Worm (Caenorhabditis elegans) whole organism, L2 larva: ENCODE measurements around the gene Y43B11AR.1.
A peak's percentile ranks its signal among the peaks of the same experiment; 100 is the strongest.

ENCODE experiments used
- C34F6.9 ChIP-seq: fragments of 150-350 bp; optimal IDR thresholded peaks from 2 replicates; lab custom pipeline; 2014; ENCODE audit warnings: missing biosample characterization, missing genetic modification characterization
- F13H6.1 ChIP-seq: sonication (generic microtip); optimal IDR thresholded peaks from 2 replicates; lab custom pipeline; 2016; ENCODE audit warnings: missing genetic modification characterization, missing compliant biosample characterization
- R02D3.7 ChIP-seq: fragments of 150-350 bp; optimal IDR thresholded peaks from 2 replicates; lab custom pipeline; 2014; ENCODE audit warnings: missing biosample characterization, missing genetic modification characterization
- Y55F3AM.14 ChIP-seq: fragments of 200-800 bp; sonication (Bioruptor generic); optimal IDR thresholded peaks from 2 replicates; lab custom pipeline; 2018; ENCODE audit warnings: mild to moderate bottlenecking, missing genetic modification characterization, missing compliant biosample characterization
- ZK546.5 ChIP-seq: sonication (generic microtip); optimal IDR thresholded peaks from 2 replicates; lab custom pipeline; 2017; ENCODE audit warnings: missing biosample characterization, missing genetic modification characterization
- alr-1 ChIP-seq: fragments of 150-350 bp; optimal IDR thresholded peaks from 2 replicates; lab custom pipeline; 2014; ENCODE audit warnings: missing biosample characterization, missing genetic modification characterization
- aly-2 ChIP-seq: fragments of 150-350 bp; optimal IDR thresholded peaks from 2 replicates; lab custom pipeline; 2014; ENCODE audit warnings: missing biosample characterization, missing genetic modification characterization
- ama-1 ChIP-seq: fragments of 150-350 bp; optimal IDR thresholded peaks from 2 replicates; lab custom pipeline; 2018; ENCODE audit warnings: inconsistent platforms
- blmp-1 ChIP-seq: sonication (generic microtip); optimal IDR thresholded peaks from 2 replicates; lab custom pipeline; 2017; ENCODE audit warnings: missing genetic modification characterization, mild to moderate bottlenecking, missing compliant biosample characterization, antibody characterized with exemption, moderate library complexity; ENCODE audit not compliant: insufficient read depth
- ceh-16 ChIP-seq: fragments of 150-350 bp; optimal IDR thresholded peaks from 2 replicates; lab custom pipeline; 2014; ENCODE audit warnings: missing biosample characterization, missing genetic modification characterization
- ceh-82 ChIP-seq: fragments of 150-350 bp; optimal IDR thresholded peaks from 2 replicates; lab custom pipeline; 2014; ENCODE audit warnings: missing biosample characterization, missing genetic modification characterization
- crh-2 ChIP-seq: sonication (generic microtip); optimal IDR thresholded peaks from 2 replicates; lab custom pipeline; 2017; ENCODE audit warnings: missing biosample characterization, missing genetic modification characterization
- dmd-4 ChIP-seq: sonication (generic microtip); optimal IDR thresholded peaks from 2 replicates; lab custom pipeline; 2017; ENCODE audit warnings: missing biosample characterization, missing genetic modification characterization
- egl-27 ChIP-seq: sonication (generic microtip); optimal IDR thresholded peaks from 3 replicates; lab custom pipeline; 2017; ENCODE audit warnings: missing biosample characterization, missing genetic modification reagents, missing genetic modification characterization
- elt-1 ChIP-seq: fragments of 150-350 bp; optimal IDR thresholded peaks from 2 replicates; lab custom pipeline; 2014; ENCODE audit warnings: missing biosample characterization, missing genetic modification characterization
- elt-3 ChIP-seq: sonication (generic microtip); optimal IDR thresholded peaks from 2 replicates; lab custom pipeline; 2017; ENCODE audit warnings: missing biosample characterization, missing genetic modification characterization
- fos-1 ChIP-seq: fragments of 150-350 bp; optimal IDR thresholded peaks from 2 replicates; lab custom pipeline; 2014; ENCODE audit warnings: missing biosample characterization, missing genetic modification characterization
- gmeb-1 ChIP-seq: fragments of 150-350 bp; optimal IDR thresholded peaks from 2 replicates; lab custom pipeline; 2014; ENCODE audit warnings: missing biosample characterization, missing genetic modification characterization
- lin-11 ChIP-seq: fragments of 150-350 bp; sonication (generic microtip); optimal IDR thresholded peaks from 2 replicates; lab custom pipeline; 2014; ENCODE audit warnings: missing biosample characterization, missing genetic modification characterization, inconsistent platforms, mixed read lengths
- lin-13 ChIP-seq: fragments of 150-350 bp; optimal IDR thresholded peaks from 2 replicates; lab custom pipeline; 2014; ENCODE audit warnings: missing biosample characterization, missing genetic modification reagents, missing genetic modification characterization
- lin-39 ChIP-seq: fragments of 150-350 bp; optimal IDR thresholded peaks from 2 replicates; lab custom pipeline; 2014; ENCODE audit warnings: missing biosample characterization, missing genetic modification reagents, missing genetic modification characterization
- lsy-2 ChIP-seq, 2 experiments: fragments of 150-350 bp in 1 of 2; sonication (generic microtip) in 1 of 2; optimal IDR thresholded peaks; 2 replicates each; lab custom pipeline; 2014 to 2017; ENCODE audit warnings: missing biosample characterization in 2 of 2, missing genetic modification characterization in 2 of 2
- mab-5 ChIP-seq: fragments of 150-350 bp; optimal IDR thresholded peaks from 2 replicates; lab custom pipeline; 2014; ENCODE audit warnings: missing biosample characterization, missing genetic modification characterization
- mbf-1 ChIP-seq: sonication (generic microtip); optimal IDR thresholded peaks from 2 replicates; lab custom pipeline; 2017; ENCODE audit warnings: missing biosample characterization, missing genetic modification characterization
- mdl-1 ChIP-seq, 2 experiments: fragments of 150-350 bp in 1 of 2; sonication (generic microtip) in 1 of 2; optimal IDR thresholded peaks; 2 replicates each; lab custom pipeline; 2017; ENCODE audit warnings: missing biosample characterization in 2 of 2, missing genetic modification characterization in 2 of 2
- nhr-10 ChIP-seq: sonication (generic microtip); optimal IDR thresholded peaks from 2 replicates; lab custom pipeline; 2017; ENCODE audit warnings: missing biosample characterization, missing genetic modification characterization
- nhr-11 ChIP-seq: fragments of 150-350 bp; optimal IDR thresholded peaks from 2 replicates; lab custom pipeline; 2014; ENCODE audit warnings: missing biosample characterization, missing genetic modification characterization
- nhr-12 ChIP-seq: fragments of 150-350 bp; optimal IDR thresholded peaks from 2 replicates; lab custom pipeline; 2014; ENCODE audit warnings: missing biosample characterization, missing genetic modification characterization
- nhr-129 ChIP-seq: fragments of 150-350 bp; optimal IDR thresholded peaks from 2 replicates; lab custom pipeline; 2014; ENCODE audit warnings: missing biosample characterization, missing genetic modification characterization
- nhr-21 ChIP-seq: fragments of 150-350 bp; optimal IDR thresholded peaks from 2 replicates; lab custom pipeline; 2014; ENCODE audit warnings: missing biosample characterization, missing genetic modification characterization
- nhr-23 ChIP-seq: fragments of 150-350 bp; optimal IDR thresholded peaks from 2 replicates; lab custom pipeline; 2014; ENCODE audit warnings: missing biosample characterization, missing genetic modification reagents, missing genetic modification characterization
- nhr-237 ChIP-seq: fragments of 150-350 bp; optimal IDR thresholded peaks from 2 replicates; lab custom pipeline; 2014; ENCODE audit warnings: missing biosample characterization, missing genetic modification characterization
- nhr-25 ChIP-seq: fragments of 150-350 bp; sonication (generic microtip); optimal IDR thresholded peaks from 3 replicates; lab custom pipeline; 2014; ENCODE audit warnings: missing biosample characterization, missing genetic modification characterization
- nhr-6 ChIP-seq: fragments of 150-350 bp; optimal IDR thresholded peaks from 2 replicates; lab custom pipeline; 2014; ENCODE audit warnings: missing biosample characterization, missing genetic modification characterization
- nhr-77 ChIP-seq: fragments of 150-350 bp; optimal IDR thresholded peaks from 2 replicates; lab custom pipeline; 2014; ENCODE audit warnings: missing biosample characterization, missing genetic modification characterization
- peb-1 ChIP-seq: fragments of 150-350 bp; optimal IDR thresholded peaks from 2 replicates; lab custom pipeline; 2014; ENCODE audit warnings: missing biosample characterization, missing genetic modification characterization
- sem-4 ChIP-seq: fragments of 150-350 bp; optimal IDR thresholded peaks from 2 replicates; lab custom pipeline; 2014; ENCODE audit warnings: missing biosample characterization, missing genetic modification reagents, missing genetic modification characterization
- skn-1 ChIP-seq: sonication (generic microtip); optimal IDR thresholded peaks from 2 replicates; lab custom pipeline; 2017; ENCODE audit warnings: missing biosample characterization, missing genetic modification characterization
- sma-3 ChIP-seq: sonication (generic microtip); optimal IDR thresholded peaks from 2 replicates; lab custom pipeline; 2016; ENCODE audit warnings: missing genetic modification reagents, missing genetic modification characterization, missing compliant biosample characterization
- sma-9 ChIP-seq, 2 experiments: fragments of 150-350 bp in 1 of 2; sonication (generic microtip) in 1 of 2; optimal IDR thresholded peaks; 2 replicates each; lab custom pipeline; 2014 to 2016; ENCODE audit warnings: missing genetic modification characterization in 2 of 2, mild to moderate bottlenecking in 1 of 2, missing biosample characterization in 1 of 2, missing compliant biosample characterization in 1 of 2, missing genetic modification reagents in 1 of 2, moderate library complexity in 1 of 2
- snpc-4 ChIP-seq: fragments of 150-350 bp; optimal IDR thresholded peaks from 2 replicates; lab custom pipeline; 2014; ENCODE audit warnings: missing biosample characterization, missing genetic modification characterization
- unc-39 ChIP-seq: fragments of 150-350 bp; optimal IDR thresholded peaks from 2 replicates; lab custom pipeline; 2014; ENCODE audit warnings: missing biosample characterization, missing genetic modification characterization
- unc-55 ChIP-seq: fragments of 150-350 bp; sonication (generic microtip); optimal IDR thresholded peaks from 3 replicates; lab custom pipeline; 2014; ENCODE audit warnings: missing biosample characterization, missing genetic modification reagents, missing genetic modification characterization
- unc-62 ChIP-seq: fragments of 150-350 bp; optimal IDR thresholded peaks from 2 replicates; lab custom pipeline; 2014; ENCODE audit warnings: missing biosample characterization, missing genetic modification reagents, missing genetic modification characterization
- zag-1 ChIP-seq: fragments of 150-350 bp; optimal IDR thresholded peaks from 2 replicates; lab custom pipeline; 2014; ENCODE audit warnings: missing biosample characterization, missing genetic modification characterization
- ztf-1 ChIP-seq: fragments of 200-800 bp; sonication (Bioruptor generic); conservative IDR thresholded peaks from 2 replicates; pipeline ENCODE4 v1.3.6; 2022; ENCODE audit warnings: missing genetic modification characterization, missing compliant biosample characterization
- ztf-11 ChIP-seq: sonication (generic microtip); optimal IDR thresholded peaks from 2 replicates; lab custom pipeline; 2017; ENCODE audit warnings: missing biosample characterization, missing genetic modification characterization
- ztf-4 ChIP-seq: fragments of 150-350 bp; optimal IDR thresholded peaks from 2 replicates; lab custom pipeline; 2014; ENCODE audit warnings: missing biosample characterization, missing genetic modification characterization

The Y43B11AR.1 gene

ce11 chrIV:7047762-7048178, 33.5 kb upstream of the Y43B11AR.1 start:
- TF ChIP-seq nhr-237 (tag; lab: Kevin White, UChicago): no peak
- peak; percentile 24 for TF ChIP-seq Y55F3AM.14 (GFP tag; lab: Kevin White, UChicago)
- no peak for TF ChIP-seq ztf-1 (GFP tag; lab: Robert Waterston, UW)
- no peak for TF ChIP-seq alr-1
- TF ChIP-seq fos-1 (tag; lab: Kevin White, UChicago): peak; percentile 87
- TF ChIP-seq crh-2: peak; percentile 86
- TF ChIP-seq peb-1 (tag; lab: Kevin White, UChicago): no peak
- TF ChIP-seq aly-2: no peak
- no peak for TF ChIP-seq nhr-77 (tag; lab: Kevin White, UChicago)
- peak; percentile 84 for TF ChIP-seq sma-3 (GFP tag; lab: Kevin White, UChicago)
- no peak for TF ChIP-seq lin-11 (tag; lab: Kevin White, UChicago)
- no peak for TF ChIP-seq lin-39 (tag; lab: Kevin White, UChicago)
- TF ChIP-seq unc-62 (GFP tag; lab: Kevin White, UChicago): no peak
- TF ChIP-seq dmd-4: no peak
- peak; percentile 54 for TF ChIP-seq ztf-4
- TF ChIP-seq ceh-82 (tag; lab: Kevin White, UChicago): no peak
- no peak for TF ChIP-seq R02D3.7 (tag; lab: Kevin White, UChicago)
- TF ChIP-seq ama-1 (lab: Kevin White, UChicago): peak; percentile 28
- TF ChIP-seq egl-27: peak; percentile 5
- TF ChIP-seq nhr-11 (tag; lab: Kevin White, UChicago): peak; percentile 13
- TF ChIP-seq ztf-11: no peak
- TF ChIP-seq nhr-23 (tag; lab: Kevin White, UChicago): no peak
- no peak for TF ChIP-seq nhr-12 (tag; lab: Kevin White, UChicago)
- TF ChIP-seq ceh-16 (tag; lab: Kevin White, UChicago): no peak
- TF ChIP-seq nhr-21 (tag; lab: Kevin White, UChicago): peak; percentile 67
- peak; percentile 88 for TF ChIP-seq nhr-25
- no peak for TF ChIP-seq elt-1 (tag; lab: Kevin White, UChicago)
- peak; percentile 29 for TF ChIP-seq lin-13 (GFP tag; lab: Kevin White, UChicago)
- no peak for TF ChIP-seq elt-3
- TF ChIP-seq unc-55 (GFP tag; lab: Kevin White, UChicago): no peak
- TF ChIP-seq blmp-1: peak; percentile 59
- no peak for TF ChIP-seq snpc-4 (tag; lab: Kevin White, UChicago)
- TF ChIP-seq gmeb-1: peak; percentile 78
- TF ChIP-seq lsy-2 (tag; optimal IDR thresholded peaks at IDR 0.05; lab: Kevin White, UChicago): peak in 1 of 2 experiments; percentile 48
- no peak for TF ChIP-seq mbf-1 (tag; lab: Kevin White, UChicago)
- no peak for TF ChIP-seq nhr-10 (tag; lab: Kevin White, UChicago)
- TF ChIP-seq sem-4: peak; percentile 44
- TF ChIP-seq sma-9 (GFP tag; optimal IDR thresholded peaks at IDR 0.05; lab: Kevin White, UChicago): peak; percentile 87
- no peak for TF ChIP-seq sma-9 (tag; optimal IDR thresholded peaks at IDR 0.05; lab: Kevin White, UChicago)
- TF ChIP-seq nhr-6 (tag; lab: Kevin White, UChicago): peak; percentile 73
- TF ChIP-seq skn-1 (tag; lab: Kevin White, UChicago): no peak
- TF ChIP-seq mab-5 (tag; lab: Kevin White, UChicago): no peak
- peak; percentile 56 to 58 for TF ChIP-seq mdl-1 (tag; optimal IDR thresholded peaks at IDR 0.05; lab: Kevin White, UChicago)
- TF ChIP-seq zag-1: no peak
- peak; percentile 62 for TF ChIP-seq C34F6.9
- no peak for TF ChIP-seq ZK546.5 (tag; lab: Kevin White, UChicago)
- TF ChIP-seq unc-39 (tag; lab: Kevin White, UChicago): no peak
- TF ChIP-seq F13H6.1: peak; percentile 86
- peak; percentile 81 for TF ChIP-seq nhr-129 (tag; lab: Kevin White, UChicago)
